Worm (Caenorhabditis elegans) whole organism, young adult: ENCODE data around the gene Y43F8B.29.

Source experiments
- B0019.2 ChIP-seq: fragments of 200-800 bp; sonication (Bioruptor generic); conservative IDR thresholded peaks from 2 replicates; pipeline ENCODE4 v1.3.6; 2022; ENCODE audit warnings: missing genetic modification reagents, missing genetic modification characterization, missing compliant biosample characterization
- B0035.1 ChIP-seq: sonication (generic microtip); optimal IDR thresholded peaks from 2 replicates; lab custom pipeline; 2016; ENCODE audit warnings: missing genetic modification characterization, mild to moderate bottlenecking, missing compliant biosample characterization, missing genotype, missing genetic modification reagents
- B0336.3 ChIP-seq: fragments of 200-800 bp; sonication (Bioruptor generic); IDR thresholded peaks from 2 replicates; pipeline ENCODE4 v1.3.6; 2022; ENCODE audit warnings: missing genetic modification characterization, missing compliant biosample characterization
- C17E4.6 ChIP-seq: fragments of 200-800 bp; sonication (Bioruptor generic); IDR thresholded peaks from 2 replicates; pipeline ENCODE4 v1.3.6; 2022; ENCODE audit warnings: missing genetic modification reagents, missing genetic modification characterization, missing compliant biosample characterization
- K12H6.12 ChIP-seq: fragments of 200-800 bp; sonication (Bioruptor generic); optimal IDR thresholded peaks from 2 replicates; lab custom pipeline; 2018; ENCODE audit warnings: mild to moderate bottlenecking, missing genetic modification characterization, missing compliant biosample characterization
- Y53G8AR.9 ChIP-seq: fragments of 200-800 bp; sonication (Bioruptor generic); conservative IDR thresholded peaks from 2 replicates; pipeline ENCODE4 v1.3.6; 2022; ENCODE audit warnings: missing genetic modification reagents, missing genetic modification characterization, missing compliant biosample characterization
- Y79H2A.3 ChIP-seq: fragments of 200-800 bp; sonication (Bioruptor generic); conservative IDR thresholded peaks from 2 replicates; pipeline ENCODE4 v1.3.6; 2022; ENCODE audit warnings: missing genetic modification reagents, missing genetic modification characterization, missing compliant biosample characterization
- Y95B8A.8 ChIP-seq: fragments of 200-800 bp; sonication (Bioruptor generic); IDR thresholded peaks from 2 replicates; pipeline ENCODE4 v1.3.6; 2022; ENCODE audit warnings: missing genetic modification reagents, missing genetic modification characterization, missing compliant biosample characterization
- attf-5 ChIP-seq: fragments of 200-800 bp; sonication (Bioruptor generic); optimal IDR thresholded peaks from 2 replicates; lab custom pipeline; 2018; ENCODE audit warnings: mild to moderate bottlenecking, missing genetic modification characterization, missing compliant biosample characterization
- cebp-2 ChIP-seq: fragments of 200-800 bp; sonication (Bioruptor generic); IDR thresholded peaks from 2 replicates; pipeline ENCODE4 v1.3.6; 2022; ENCODE audit warnings: missing genetic modification characterization, missing compliant biosample characterization
- ceh-27 ChIP-seq: fragments of 200-800 bp; sonication (Bioruptor generic); optimal IDR thresholded peaks from 2 replicates; lab custom pipeline; 2018; ENCODE audit warnings: mild to moderate bottlenecking, missing genetic modification characterization, moderate library complexity, missing compliant biosample characterization
- ceh-58 ChIP-seq: fragments of 200-800 bp; sonication (Bioruptor generic); IDR thresholded peaks from 2 replicates; pipeline ENCODE4 v1.3.6; 2022; ENCODE audit warnings: missing genetic modification characterization, missing compliant biosample characterization
- ceh-91 ChIP-seq: fragments of 200-800 bp; sonication (Bioruptor generic); IDR thresholded peaks from 2 replicates; pipeline ENCODE4 v1.3.6; 2022; ENCODE audit warnings: missing genetic modification reagents, missing genetic modification characterization, missing compliant biosample characterization
- chd-7 ChIP-seq: sonication (generic microtip); optimal IDR thresholded peaks from 2 replicates; lab custom pipeline; 2016; ENCODE audit warnings: mild to moderate bottlenecking, missing genetic modification characterization, moderate library complexity, missing compliant biosample characterization
- dox-1 ChIP-seq: fragments of 200-800 bp; sonication (Bioruptor generic); IDR thresholded peaks from 2 replicates; pipeline ENCODE4 v1.3.6; 2022; ENCODE audit warnings: missing genetic modification reagents, missing genetic modification characterization, missing compliant biosample characterization
- dpff-1 ChIP-seq: sonication (generic microtip); optimal IDR thresholded peaks from 2 replicates; lab custom pipeline; 2017; ENCODE audit warnings: mild to moderate bottlenecking, missing genetic modification characterization, missing compliant biosample characterization
- efl-1 ChIP-seq: fragments of 150-350 bp; optimal IDR thresholded peaks from 2 replicates; lab custom pipeline; 2014; ENCODE audit warnings: missing biosample characterization, missing genetic modification reagents, missing genetic modification characterization
- egl-44 ChIP-seq: fragments of 200-800 bp; sonication (Bioruptor generic); IDR thresholded peaks from 2 replicates; pipeline ENCODE4 v1.3.6; 2022; ENCODE audit warnings: missing genetic modification reagents, missing genetic modification characterization, missing compliant biosample characterization
- ekl-4 ChIP-seq: fragments of 200-800 bp; sonication (Bioruptor generic); IDR thresholded peaks from 2 replicates; pipeline ENCODE4 v1.3.6; 2022; ENCODE audit warnings: missing genetic modification reagents, missing genetic modification characterization, missing compliant biosample characterization
- fkh-3 ChIP-seq: sonication (generic microtip); optimal IDR thresholded peaks from 2 replicates; lab custom pipeline; 2016; ENCODE audit warnings: mild to moderate bottlenecking, missing genetic modification characterization, missing compliant biosample characterization
- hrde-1 ChIP-seq: sonication (generic microtip); optimal IDR thresholded peaks from 2 replicates; lab custom pipeline; 2016; ENCODE audit warnings: missing genetic modification characterization, mild to moderate bottlenecking, missing compliant biosample characterization, moderate library complexity, missing genotype, missing genetic modification reagents, borderline replicate concordance
- hsf-1 ChIP-seq: fragments of 200-800 bp; sonication (Bioruptor generic); IDR thresholded peaks from 2 replicates; pipeline ENCODE4 v1.3.6; 2022; ENCODE audit warnings: missing genetic modification reagents, missing genetic modification characterization, missing compliant biosample characterization
- let-526 ChIP-seq: fragments of 200-800 bp; sonication (Bioruptor generic); IDR thresholded peaks from 2 replicates; pipeline ENCODE4 v1.3.6; 2022; ENCODE audit warnings: missing genetic modification reagents, missing genetic modification characterization, missing compliant biosample characterization
- lin-26 ChIP-seq: fragments of 200-800 bp; sonication (Bioruptor generic); IDR thresholded peaks from 2 replicates; pipeline ENCODE4 v1.3.6; 2022; ENCODE audit warnings: missing genetic modification reagents, missing genetic modification characterization, missing compliant biosample characterization
- lin-35 ChIP-seq, 3 experiments: fragments of 150-350 bp in 2 of 3; sonication (generic microtip) in 1 of 3; optimal IDR thresholded peaks; 2 replicates each; lab custom pipeline; 2014 to 2018; ENCODE audit warnings: missing biosample characterization in 3 of 3, missing genetic modification characterization in 3 of 3, missing genetic modification reagents in 3 of 3
- lin-40 ChIP-seq: sonication (generic microtip); optimal IDR thresholded peaks from 2 replicates; lab custom pipeline; 2016; ENCODE audit warnings: missing genetic modification characterization, mild to moderate bottlenecking, missing compliant biosample characterization, missing genotype, missing genetic modification reagents
- lin-54 ChIP-seq: fragments of 200-800 bp; sonication (Bioruptor generic); optimal IDR thresholded peaks from 2 replicates; lab custom pipeline; 2018; ENCODE audit warnings: mild to moderate bottlenecking, missing genetic modification characterization, missing compliant biosample characterization
- madf-10 ChIP-seq: sonication (generic microtip); optimal IDR thresholded peaks from 2 replicates; lab custom pipeline; 2016; ENCODE audit warnings: mild to moderate bottlenecking, missing genetic modification characterization, missing compliant biosample characterization
- madf-6 ChIP-seq: fragments of 200-800 bp; sonication (Bioruptor generic); IDR thresholded peaks from 2 replicates; pipeline ENCODE4 v1.3.6; 2022; ENCODE audit warnings: missing genetic modification reagents, missing genetic modification characterization, missing compliant biosample characterization
- madf-8 ChIP-seq: fragments of 200-800 bp; sonication (Bioruptor generic); conservative IDR thresholded peaks from 2 replicates; pipeline ENCODE4 v1.3.6; 2022; ENCODE audit warnings: missing genetic modification reagents, missing genetic modification characterization, missing compliant biosample characterization
- mcd-1 ChIP-seq: fragments of 200-800 bp; sonication (Bioruptor generic); IDR thresholded peaks from 2 replicates; pipeline ENCODE4 v1.3.6; 2022; ENCODE audit warnings: missing genetic modification reagents, missing genetic modification characterization, missing compliant biosample characterization
- mel-28 ChIP-seq: sonication (generic microtip); optimal IDR thresholded peaks from 2 replicates; lab custom pipeline; 2016; ENCODE audit warnings: borderline replicate concordance, mild to moderate bottlenecking, missing genetic modification characterization, missing compliant biosample characterization
- nfyb-1 ChIP-seq: fragments of 200-800 bp; sonication (Bioruptor generic); IDR thresholded peaks from 2 replicates; pipeline ENCODE4 v1.3.6; 2022; ENCODE audit warnings: missing genetic modification reagents, missing genetic modification characterization, missing compliant biosample characterization
- nhr-80 ChIP-seq: sonication (generic microtip); optimal IDR thresholded peaks from 2 replicates; lab custom pipeline; 2016; ENCODE audit warnings: missing genetic modification characterization, missing compliant biosample characterization
- pbrm-1 ChIP-seq: fragments of 200-800 bp; sonication (Bioruptor generic); IDR thresholded peaks from 2 replicates; pipeline ENCODE4 v1.3.6; 2022; ENCODE audit warnings: missing genetic modification reagents, missing genetic modification characterization, missing compliant biosample characterization
- pha-4 ChIP-seq: fragments of 150-350 bp; sonication (generic microtip); optimal IDR thresholded peaks from 2 replicates; lab custom pipeline; 2014; ENCODE audit warnings: missing biosample characterization, missing genetic modification reagents, missing genetic modification characterization
- rcor-1 ChIP-seq: fragments of 200-800 bp; sonication (Bioruptor generic); IDR thresholded peaks from 2 replicates; pipeline ENCODE4 v1.3.6; 2022; ENCODE audit warnings: missing genetic modification reagents, missing genetic modification characterization, missing compliant biosample characterization
- snpc-1.1 ChIP-seq: sonication (generic microtip); optimal IDR thresholded peaks from 2 replicates; lab custom pipeline; 2017; ENCODE audit warnings: missing genetic modification characterization, mild to moderate bottlenecking, missing compliant biosample characterization, antibody characterized with exemption, moderate library complexity, missing genotype, missing genetic modification reagents; ENCODE audit not compliant: insufficient read depth
- snpc-4 ChIP-seq, 5 experiments: fragments of 150-350 bp in 1 of 5; sonication (generic microtip) in 4 of 5; optimal IDR thresholded peaks; 2 replicates each; lab custom pipeline; 2014 to 2018; ENCODE audit warnings: missing genetic modification characterization in 5 of 5, missing biosample characterization in 3 of 5, antibody characterized with exemption in 2 of 5, mild to moderate bottlenecking in 2 of 5, missing compliant biosample characterization in 2 of 5, missing genotype in 2 of 5, moderate library complexity in 2 of 5, missing genetic modification reagents in 1 of 5
- somi-1 ChIP-seq: fragments of 200-800 bp; sonication (Bioruptor generic); optimal IDR thresholded peaks from 2 replicates; lab custom pipeline; 2018; ENCODE audit warnings: mild to moderate bottlenecking, missing genetic modification characterization, missing compliant biosample characterization
- tbp1 ChIP-seq: fragments of 200-800 bp; sonication (Bioruptor generic); optimal IDR thresholded peaks from 2 replicates; lab custom pipeline; 2018; ENCODE audit warnings: mild to moderate bottlenecking, missing genetic modification characterization, missing compliant biosample characterization
- tlf-1 ChIP-seq: fragments of 200-800 bp; sonication (Bioruptor generic); optimal IDR thresholded peaks from 2 replicates; lab custom pipeline; 2018; ENCODE audit warnings: mild to moderate bottlenecking, missing genetic modification characterization, missing compliant biosample characterization
- zfh-2 ChIP-seq: fragments of 200-800 bp; sonication (Bioruptor generic); conservative IDR thresholded peaks from 2 replicates; pipeline ENCODE4 v1.3.6; 2022; ENCODE audit warnings: missing genetic modification reagents, missing genetic modification characterization, missing compliant biosample characterization
- ztf-18 ChIP-seq: sonication (generic microtip); optimal IDR thresholded peaks from 2 replicates; lab custom pipeline; 2016; ENCODE audit warnings: missing genotype, mild to moderate bottlenecking, missing genetic modification characterization, missing compliant biosample characterization
- ztf-25 ChIP-seq: fragments of 200-800 bp; sonication (Bioruptor generic); IDR thresholded peaks from 2 replicates; pipeline ENCODE4 v1.3.6; 2022; ENCODE audit warnings: missing genetic modification reagents, missing genetic modification characterization, missing compliant biosample characterization
- ztf-28 ChIP-seq: fragments of 200-800 bp; sonication (Bioruptor generic); IDR thresholded peaks from 2 replicates; pipeline ENCODE4 v1.3.6; 2022; ENCODE audit warnings: missing genetic modification reagents, missing genetic modification characterization, missing compliant biosample characterization
- ztf-3 ChIP-seq: fragments of 200-800 bp; sonication (Bioruptor generic); optimal IDR thresholded peaks from 2 replicates; lab custom pipeline; 2018; ENCODE audit warnings: mild to moderate bottlenecking, missing genetic modification characterization, missing compliant biosample characterization
- ztf-6 ChIP-seq: fragments of 200-800 bp; sonication (Bioruptor generic); IDR thresholded peaks from 2 replicates; pipeline ENCODE4 v1.3.6; 2022; ENCODE audit warnings: missing genetic modification reagents, missing genetic modification characterization, missing compliant biosample characterization

Y43F8B.29 gene

ce11 chrV:19529168-19529567 lies 37.8 kb downstream of the Y43F8B.29 start:
- TF ChIP-seq madf-10 (tag; lab: Kevin White, UChicago): peak; percentile 88
- TF ChIP-seq lin-26 (GFP tag; lab: Robert Waterston, UW): peak; percentile 23; the same call in 1 of the 2 replicates
- TF ChIP-seq pha-4 (tag; lab: Kevin White, UChicago): peak; percentile 57
- no peak for TF ChIP-seq efl-1 (GFP tag; lab: Kevin White, UChicago)
- no peak for TF ChIP-seq ceh-58 (GFP tag; lab: Robert Waterston, UW)
- TF ChIP-seq ekl-4 (GFP tag; lab: Robert Waterston, UW): peak; percentile 64; the same call in 1 of the 2 replicates
- no peak for TF ChIP-seq Y95B8A.8 (GFP tag; lab: Robert Waterston, UW)
- TF ChIP-seq mcd-1 (GFP tag; lab: Robert Waterston, UW): peak; percentile 66
- TF ChIP-seq snpc-1.1 (tag; lab: Kevin White, UChicago): no peak
- TF ChIP-seq ztf-28 (GFP tag; lab: Robert Waterston, UW): no peak
- TF ChIP-seq ztf-3 (GFP tag; lab: Kevin White, UChicago): peak; percentile 57
- TF ChIP-seq tlf-1 (GFP tag; lab: Kevin White, UChicago): peak; percentile 75
- peak; percentile 63 for TF ChIP-seq tbp1 (GFP tag; lab: Kevin White, UChicago)
- peak; percentile 55 for TF ChIP-seq lin-54 (GFP tag; lab: Kevin White, UChicago)
- peak; percentile 95 for TF ChIP-seq ceh-27 (GFP tag; lab: Kevin White, UChicago)
- TF ChIP-seq nhr-80 (tag; lab: Kevin White, UChicago): peak; percentile 65
- TF ChIP-seq attf-5 (GFP tag; lab: Kevin White, UChicago): peak; percentile 90
- peak; percentile 75 for TF ChIP-seq zfh-2 (GFP tag; lab: Robert Waterston, UW)
- TF ChIP-seq hrde-1: no peak
- TF ChIP-seq ztf-18: peak; percentile 11
- TF ChIP-seq madf-6 (GFP tag; lab: Robert Waterston, UW): no peak
- TF ChIP-seq madf-8 (GFP tag; lab: Robert Waterston, UW): no peak
- peak; percentile 90 for TF ChIP-seq K12H6.12 (tag; lab: Kevin White, UChicago)
- peak; percentile 92 for TF ChIP-seq chd-7 (tag; lab: Kevin White, UChicago)
- TF ChIP-seq ztf-25 (GFP tag; lab: Robert Waterston, UW): no peak
- TF ChIP-seq pbrm-1: peak; percentile 73
- TF ChIP-seq lin-40 (tag; lab: Kevin White, UChicago): peak; percentile 97
- TF ChIP-seq fkh-3 (tag; lab: Kevin White, UChicago): no peak
- TF ChIP-seq egl-44 (GFP tag; lab: Robert Waterston, UW): peak; percentile 89
- peak; percentile 97 for TF ChIP-seq somi-1 (GFP tag; lab: Kevin White, UChicago)
- TF ChIP-seq dpff-1: no peak
- TF ChIP-seq snpc-4 (GFP tag; optimal IDR thresholded peaks at IDR 0.05; lab: Kevin White, UChicago): no peak
- TF ChIP-seq snpc-4 (tag; optimal IDR thresholded peaks at IDR 0.05; lab: Kevin White, UChicago): peak in 2 of 4 experiments; percentile 65 to 73
- no peak for TF ChIP-seq C17E4.6 (GFP tag; lab: Robert Waterston, UW)
- TF ChIP-seq Y53G8AR.9: peak; percentile 85; the same call in 1 of the 2 replicates
- peak; percentile 73 for TF ChIP-seq nfyb-1 (GFP tag; lab: Robert Waterston, UW)
- 0 out of 2 replicates have a peak, but pooled peaks have one; percentile 25 for TF ChIP-seq cebp-2 (GFP tag; lab: Robert Waterston, UW)
- no peak for TF ChIP-seq hsf-1 (GFP tag; lab: Robert Waterston, UW)
- TF ChIP-seq ztf-6 (GFP tag; lab: Robert Waterston, UW): no peak
- peak; percentile 38 for TF ChIP-seq B0035.1
- peak; percentile 82 for TF ChIP-seq B0336.3
- TF ChIP-seq Y79H2A.3 (GFP tag; lab: Robert Waterston, UW): no peak
- TF ChIP-seq let-526 (GFP tag; lab: Robert Waterston, UW): peak; percentile 75
- no peak for TF ChIP-seq mel-28 (tag; lab: Kevin White, UChicago)
- no peak for TF ChIP-seq ceh-91 (GFP tag; lab: Robert Waterston, UW)
- TF ChIP-seq lin-35 (GFP tag; optimal IDR thresholded peaks at IDR 0.05; lab: Kevin White, UChicago): peak in 1 of 3 experiments; percentile 48
- peak; percentile 73 for TF ChIP-seq dox-1 (GFP tag; lab: Robert Waterston, UW)
- TF ChIP-seq rcor-1 (GFP tag; lab: Robert Waterston, UW): 0 out of 2 replicates have a peak, but pooled peaks have one; percentile 33
- no peak for TF ChIP-seq B0019.2
